Fruit fly (Drosophila melanogaster) whole organism, embryonic: Measurements from ENCODE around the gene Abl.

ENCODE experiments used
- Atf6 ChIP-seq: fragments of 200-800 bp; sonication (Bioruptor generic); IDR thresholded peaks from 2 replicates; pipeline ENCODE4 v1.3.6; 2022; ENCODE audit warnings: missing biosample characterization, missing genetic modification characterization
- C15 ChIP-seq: fragments of 200-800 bp; sonication (Bioruptor generic); IDR thresholded peaks from 3 replicates; pipeline ENCODE4 v1.3.6; 2022; ENCODE audit warnings: missing biosample characterization, missing genetic modification characterization
- CG10267 ChIP-seq: fragments of 200-800 bp; sonication (Bioruptor generic); optimal IDR thresholded peaks from 2 replicates; lab custom pipeline; 2018; ENCODE audit warnings: missing biosample characterization, mild to moderate bottlenecking, missing genetic modification characterization, moderate library complexity
- CG10274 ChIP-seq: fragments of 200-800 bp; sonication (Bioruptor generic); optimal IDR thresholded peaks from 3 replicates; lab custom pipeline; 2017; ENCODE audit warnings: missing biosample characterization, mild to moderate bottlenecking, missing genetic modification characterization
- CG11093 ChIP-seq: fragments of 200-800 bp; sonication (Bioruptor generic); IDR thresholded peaks from 3 replicates; pipeline ENCODE4 v1.3.6; 2022; ENCODE audit warnings: missing biosample characterization, missing genetic modification characterization
- CG1233 ChIP-seq: fragments of 200-800 bp; sonication (Bioruptor generic); optimal IDR thresholded peaks from 4 replicates; lab custom pipeline; 2018; ENCODE audit warnings: missing biosample characterization, mild to moderate bottlenecking, missing genetic modification characterization
- CG15073 ChIP-seq: fragments of 200-800 bp; sonication (Bioruptor generic); optimal IDR thresholded peaks from 2 replicates; lab custom pipeline; 2016; ENCODE audit warnings: missing biosample characterization, missing genetic modification characterization
- CG15269 ChIP-seq: fragments of 200-800 bp; sonication (Bioruptor generic); optimal IDR thresholded peaks from 2 replicates; lab custom pipeline; 2018; ENCODE audit warnings: missing biosample characterization, mild to moderate bottlenecking, missing genetic modification characterization, moderate library complexity
- CG15601 ChIP-seq: fragments of 200-800 bp; sonication (Bioruptor generic); optimal IDR thresholded peaks from 3 replicates; lab custom pipeline; 2019; ENCODE audit warnings: missing biosample characterization, mild to moderate bottlenecking, missing genetic modification characterization, moderate library complexity
- CG16815 ChIP-seq: fragments of 200-800 bp; sonication (Bioruptor generic); optimal IDR thresholded peaks from 3 replicates; lab custom pipeline; 2017; ENCODE audit warnings: missing biosample characterization, mild to moderate bottlenecking, missing genetic modification characterization
- CG17359 ChIP-seq: fragments of 200-800 bp; sonication (Bioruptor generic); optimal IDR thresholded peaks from 3 replicates; lab custom pipeline; 2018; ENCODE audit warnings: missing biosample characterization, mild to moderate bottlenecking, missing genetic modification characterization, moderate library complexity
- CG17361 ChIP-seq: fragments of 200-800 bp; sonication (Bioruptor generic); IDR thresholded peaks from 3 replicates; pipeline ENCODE4 v1.3.6; 2022; ENCODE audit warnings: missing biosample characterization, missing genetic modification characterization
- CG17829 ChIP-seq: fragments of 200-800 bp; optimal IDR thresholded peaks from 2 replicates; lab custom pipeline; 2019; ENCODE audit warnings: missing biosample characterization, mild to moderate bottlenecking, missing genetic modification characterization, moderate library complexity
- CG18262 ChIP-seq: fragments of 200-800 bp; optimal IDR thresholded peaks from 3 replicates; lab custom pipeline; 2019; ENCODE audit warnings: missing biosample characterization, mild to moderate bottlenecking, missing genetic modification characterization, moderate library complexity
- CG2712 ChIP-seq: fragments of 200-800 bp; optimal IDR thresholded peaks from 3 replicates; lab custom pipeline; 2019; ENCODE audit warnings: missing biosample characterization, mild to moderate bottlenecking, missing genetic modification characterization, moderate library complexity
- CG31441 ChIP-seq: fragments of 200-800 bp; sonication (Bioruptor generic); IDR thresholded peaks from 2 replicates; pipeline ENCODE4 v1.3.6; 2022; ENCODE audit warnings: missing biosample characterization, missing genetic modification characterization
- CG4424 ChIP-seq: fragments of 200-800 bp; sonication (Bioruptor generic); optimal IDR thresholded peaks from 3 replicates; lab custom pipeline; 2016; ENCODE audit warnings: missing biosample characterization, missing genetic modification characterization
- CG7556 ChIP-seq: fragments of 200-800 bp; sonication (Bioruptor generic); optimal IDR thresholded peaks from 2 replicates; lab custom pipeline; 2017; ENCODE audit warnings: missing biosample characterization, mild to moderate bottlenecking, missing genetic modification characterization
- CG7745 ChIP-seq: fragments of 200-800 bp; sonication (Bioruptor generic); optimal IDR thresholded peaks from 2 replicates; lab custom pipeline; 2018; ENCODE audit warnings: missing biosample characterization, mild to moderate bottlenecking, missing genetic modification characterization, moderate library complexity
- CG9727 ChIP-seq: fragments of 200-800 bp; sonication (Bioruptor generic); optimal IDR thresholded peaks from 3 replicates; lab custom pipeline; 2017; ENCODE audit warnings: missing biosample characterization, mild to moderate bottlenecking, missing genetic modification characterization
- Doc2 ChIP-seq: fragments of 200-800 bp; sonication (Bioruptor generic); IDR thresholded peaks from 2 replicates; pipeline ENCODE4 v1.3.6; 2022; ENCODE audit warnings: missing biosample characterization, missing genetic modification characterization
- HLH3B ChIP-seq: fragments of 200-800 bp; sonication (Bioruptor generic); IDR thresholded peaks from 2 replicates; pipeline ENCODE4 v1.3.6; 2022; ENCODE audit warnings: missing biosample characterization, missing genetic modification characterization
- Hmr ChIP-seq: fragments of 200-800 bp; sonication (Bioruptor generic); optimal IDR thresholded peaks from 3 replicates; lab custom pipeline; 2017; ENCODE audit warnings: mild to moderate bottlenecking, missing biosample characterization, missing genetic modification reagents, missing genetic modification characterization
- Hr78 ChIP-seq, 2 experiments: fragments of 200-800 bp in 1 of 2; fragments of >200 bp in 1 of 2; sonication (Bioruptor generic) in 1 of 2; optimal IDR thresholded peaks; 2 replicates each; lab custom pipeline; 2017 to 2019; ENCODE audit warnings: missing biosample characterization in 2 of 2, missing genetic modification characterization in 2 of 2, mild to moderate bottlenecking in 1 of 2, moderate library complexity in 1 of 2
- Lhr ChIP-seq: fragments of 200-800 bp; sonication (Bioruptor generic); optimal IDR thresholded peaks from 3 replicates; lab custom pipeline; 2017; ENCODE audit warnings: mild to moderate bottlenecking, missing biosample characterization, missing genetic modification reagents, missing genetic modification characterization
- Lim3 ChIP-seq: fragments of 200-800 bp; sonication (Bioruptor generic); IDR thresholded peaks from 2 replicates; pipeline ENCODE4 v1.3.6; 2022; ENCODE audit warnings: missing biosample characterization, missing genetic modification characterization
- Med ChIP-seq: fragments of 200-800 bp; sonication (Bioruptor generic); peaks from one replicate; lab custom pipeline; 2016; ENCODE audit warnings: missing biosample characterization, missing genetic modification characterization, mild to moderate bottlenecking, inconsistent platforms, moderate library complexity
- Oli ChIP-seq: fragments of 200-800 bp; sonication (Bioruptor generic); optimal IDR thresholded peaks from 2 replicates; lab custom pipeline; 2018; ENCODE audit warnings: missing biosample characterization, mild to moderate bottlenecking, missing genetic modification characterization, moderate library complexity
- Ptx1 ChIP-seq: fragments of 200-800 bp; sonication (Bioruptor generic); IDR thresholded peaks from 2 replicates; pipeline ENCODE4 v1.3.6; 2022; ENCODE audit warnings: missing biosample characterization, missing genetic modification characterization
- Ssrp ChIP-seq: fragments of 200-800 bp; sonication (Bioruptor generic); optimal IDR thresholded peaks from 2 replicates; lab custom pipeline; 2018; ENCODE audit warnings: missing biosample characterization, mild to moderate bottlenecking, missing genetic modification characterization, moderate library complexity
- bcd ChIP-seq: fragments of 200-800 bp; sonication (Bioruptor generic); optimal IDR thresholded peaks from 2 replicates; lab custom pipeline; 2017; ENCODE audit warnings: missing biosample characterization, mild to moderate bottlenecking, missing genetic modification characterization
- bsh ChIP-seq, 2 experiments: fragments of 200-800 bp; sonication (Bioruptor generic); optimal IDR thresholded peaks; 2 replicates each; lab custom pipeline; 2017 to 2018; ENCODE audit warnings: mild to moderate bottlenecking in 2 of 2, missing biosample characterization in 2 of 2, missing genetic modification characterization in 2 of 2, moderate library complexity in 1 of 2
- cas ChIP-seq: fragments of 200-800 bp; sonication (Bioruptor generic); IDR thresholded peaks from 2 replicates; pipeline ENCODE4 v1.3.6; 2022; ENCODE audit warnings: missing biosample characterization, missing genetic modification characterization
- crol ChIP-seq: fragments of 200-800 bp; sonication (Bioruptor generic); IDR thresholded peaks from 2 replicates; pipeline ENCODE4 v1.3.6; 2022; ENCODE audit warnings: missing biosample characterization, missing genetic modification characterization
- en ChIP-seq: fragments of 200-800 bp; sonication (Bioruptor generic); optimal IDR thresholded peaks from 2 replicates; lab custom pipeline; 2016; ENCODE audit warnings: missing biosample characterization, missing genetic modification characterization
- esg ChIP-seq: fragments of 200-800 bp; sonication (Bioruptor generic); conservative IDR thresholded peaks from 2 replicates; pipeline ENCODE4 v1.3.6; 2022; ENCODE audit warnings: missing biosample characterization, missing genetic modification characterization
- eve ChIP-seq, 2 experiments: fragments of >200 bp; optimal IDR thresholded peaks; 2 replicates each; lab custom pipeline; 2017; ENCODE audit warnings: missing biosample characterization in 2 of 2, missing genetic modification characterization in 2 of 2
- fd96Cb ChIP-seq: fragments of 200-800 bp; sonication (Bioruptor generic); optimal IDR thresholded peaks from 2 replicates; lab custom pipeline; 2018; ENCODE audit warnings: missing biosample characterization, mild to moderate bottlenecking, missing genetic modification characterization, moderate library complexity
- grn ChIP-seq: fragments of 200-800 bp; sonication (Bioruptor generic); optimal IDR thresholded peaks from 3 replicates; lab custom pipeline; 2017; ENCODE audit warnings: missing biosample characterization, missing genetic modification characterization
- h ChIP-seq: fragments of >200 bp; optimal IDR thresholded peaks from 2 replicates; lab custom pipeline; 2017
- ham ChIP-seq: fragments of 200-800 bp; sonication (Bioruptor generic); IDR thresholded peaks from 2 replicates; pipeline ENCODE4 v1.3.6; 2022; ENCODE audit warnings: missing biosample characterization, missing genetic modification characterization
- inv ChIP-seq: fragments of 200-800 bp; sonication (Bioruptor generic); IDR thresholded peaks from 2 replicates; pipeline ENCODE4 v1.3.6; 2022; ENCODE audit warnings: missing biosample characterization, missing genetic modification characterization; ENCODE audit not compliant: partially characterized antibody
- kni ChIP-seq: fragments of 200-800 bp; sonication (Bioruptor generic); optimal IDR thresholded peaks from 3 replicates; lab custom pipeline; 2017; ENCODE audit warnings: mild to moderate bottlenecking, missing biosample characterization, missing genetic modification reagents, missing genetic modification characterization
- lmd ChIP-seq: fragments of 200-800 bp; sonication (Bioruptor generic); IDR thresholded peaks from 2 replicates; pipeline ENCODE4 v1.3.6; 2022; ENCODE audit warnings: missing biosample characterization, missing genetic modification characterization
- nerfin-2 ChIP-seq: fragments of 200-800 bp; sonication (Bioruptor generic); IDR thresholded peaks from 2 replicates; pipeline ENCODE4 v1.3.6; 2022; ENCODE audit warnings: missing biosample characterization, missing genetic modification characterization; ENCODE audit not compliant: partially characterized antibody
- nmo ChIP-seq: fragments of 200-800 bp; sonication (Bioruptor generic); optimal IDR thresholded peaks from 2 replicates; lab custom pipeline; 2018; ENCODE audit warnings: missing biosample characterization, mild to moderate bottlenecking, missing genetic modification characterization, moderate library complexity
- pzg ChIP-seq: fragments of 200-800 bp; sonication (Bioruptor generic); optimal IDR thresholded peaks from 3 replicates; lab custom pipeline; 2018; ENCODE audit warnings: missing biosample characterization, mild to moderate bottlenecking, missing genetic modification characterization, moderate library complexity
- ranshi ChIP-seq: fragments of 200-800 bp; sonication (Bioruptor generic); IDR thresholded peaks from 2 replicates; pipeline ENCODE4 v1.3.6; 2022; ENCODE audit warnings: missing biosample characterization, missing genetic modification characterization
- vvl ChIP-seq: fragments of 200-800 bp; sonication (Bioruptor generic); IDR thresholded peaks from 2 replicates; pipeline ENCODE4 v1.3.6; 2022; ENCODE audit warnings: missing biosample characterization, missing genetic modification characterization
- zen ChIP-seq: fragments of 200-800 bp; sonication (Bioruptor generic); optimal IDR thresholded peaks from 3 replicates; lab custom pipeline; 2018; ENCODE audit warnings: missing biosample characterization, mild to moderate bottlenecking, missing genetic modification characterization, moderate library complexity

Gene Abl

dm6 chr3L:16635566-16636210 is 12.0 kb downstream of the Abl start (continued):
- TF ChIP-seq nmo (peak; percentile 51), HLH3B (GFP tag; lab: Robert Waterston, UW) (0 out of 2 replicates have a peak, but pooled peaks have one; percentile 4), CG9727 (peak; percentile 16), Ptx1 (GFP tag; lab: Robert Waterston, UW) (peak; percentile 45), h (no peak), CG2712 (tag; lab: Kevin White, UChicago) (peak; percentile 46), Lim3 (GFP tag; lab: Robert Waterston, UW) (no peak), CG15601 (tag; lab: Kevin White, UChicago) (peak; percentile 30), vvl (GFP tag; lab: Robert Waterston, UW) (peak; percentile 81), kni (GFP tag; lab: Kevin White, UChicago) (no peak), en (no peak), CG18262 (tag; lab: Kevin White, UChicago) (peak; percentile 64), Hr78 (GFP tag; optimal IDR thresholded peaks at IDR 0.05; lab: Kevin White, UChicago) (no peak), Lhr (GFP tag; lab: Kevin White, UChicago) (no peak), ham (GFP tag; lab: Robert Waterston, UW) (no peak), lmd (0 out of 2 replicates have a peak, but pooled peaks have one; percentile 13), CG1233 (peak; percentile 2), C15 (no peak), CG4424 (GFP tag; lab: Kevin White, UChicago) (peak; percentile 15), CG10267 (peak; percentile 9), bsh (GFP tag; optimal IDR thresholded peaks at IDR 0.05; lab: Kevin White, UChicago) (peak; percentile 21 to 43), CG17359 (tag; lab: Kevin White, UChicago) (peak; percentile 15), CG15269 (tag; lab: Kevin White, UChicago) (peak; percentile 44), inv (no peak), Atf6 (no peak), Doc2 (GFP tag; lab: Robert Waterston, UW) (no peak), crol (GFP tag; lab: Robert Waterston, UW) (no peak), CG10274 (no peak), Med (GFP tag; lab: Kevin White, UChicago) (peak; percentile 42), pzg (GFP tag; lab: Kevin White, UChicago) (no peak), Oli (tag; lab: Kevin White, UChicago) (peak; percentile 38), CG7556 (peak; percentile 45), cas (GFP tag; lab: Robert Waterston, UW) (no peak), CG11093 (GFP tag; lab: Robert Waterston, UW) (no peak), CG16815 (GFP tag; lab: Kevin White, UChicago) (peak; percentile 2), CG17361 (peak; percentile 59; the same call in 2 of the 3 replicates), CG31441 (GFP tag; lab: Robert Waterston, UW) (peak; percentile 55), ranshi (GFP tag; lab: Robert Waterston, UW) (no peak), nerfin-2 (GFP tag; lab: Robert Waterston, UW) (no peak), fd96Cb (tag; lab: Kevin White, UChicago) (peak; percentile 21), grn (GFP tag; lab: Kevin White, UChicago) (no peak), Hmr (no peak), esg (GFP tag; lab: Robert Waterston, UW) (peak; percentile 26; the same call in 1 of the 2 replicates), CG17829 (tag; lab: Kevin White, UChicago) (peak; percentile 14), CG7745 (tag; lab: Kevin White, UChicago) (no peak), CG15073 (no peak), Ssrp (tag; lab: Kevin White, UChicago) (peak; percentile 13), bcd (peak; percentile 12), zen (tag; lab: Kevin White, UChicago) (no peak), eve (GFP tag; optimal IDR thresholded peaks at IDR 0.05; lab: Kevin White, UChicago) (peak in 1 of 2 experiments; percentile 7)
